Worm (Caenorhabditis elegans): ENCODE data around the gene srw-59.

ce11 chrV:15957098-15957497, 6.3 kb upstream of the srw-59 start, which contains the start of gene F36G9.3:
- TF ChIP-seq saeg-2 (GFP tag; IDR thresholded peaks at IDR 0.05) (no peak), ZK337.2 (GFP tag; IDR thresholded peaks at IDR 0.05) (no peak), lim-7 (GFP tag; IDR thresholded peaks at IDR 0.05) (no peak), snpc-4 (tag; optimal IDR thresholded peaks at IDR 0.05) (no peak), R02D3.7 (tag; optimal IDR thresholded peaks at IDR 0.05) (no peak), ceh-82 (tag; optimal IDR thresholded peaks at IDR 0.05) (no peak), aha-1 (tag) (no peak)
